Worm (Caenorhabditis elegans) whole organism, late embryonic: ENCODE results near the gene rpap-2.

Experiments used
- C08G9.2 ChIP-seq: sonication (generic microtip); optimal IDR thresholded peaks from 2 replicates; lab custom pipeline; 2016; ENCODE audit warnings: mild to moderate bottlenecking, missing genetic modification characterization, moderate library complexity, missing compliant biosample characterization
- C38D4.7 ChIP-seq: fragments of 200-800 bp; sonication (Bioruptor generic); optimal IDR thresholded peaks from 2 replicates; lab custom pipeline; 2018; ENCODE audit warnings: mild to moderate bottlenecking, missing genetic modification characterization, moderate library complexity, missing compliant biosample characterization
- F13H6.1 ChIP-seq: sonication (generic microtip); optimal IDR thresholded peaks from 2 replicates; lab custom pipeline; 2016; ENCODE audit warnings: missing genetic modification characterization, missing compliant biosample characterization
- K02D7.2 ChIP-seq: sonication (generic microtip); optimal IDR thresholded peaks from 2 replicates; lab custom pipeline; 2017; ENCODE audit warnings: mild to moderate bottlenecking, missing genetic modification characterization, missing compliant biosample characterization
- Y22D7AL.16 ChIP-seq: sonication (generic microtip); optimal IDR thresholded peaks from 2 replicates; lab custom pipeline; 2016; ENCODE audit warnings: missing genetic modification characterization, missing compliant biosample characterization
- ahr-1 ChIP-seq: sonication (generic microtip); optimal IDR thresholded peaks from 2 replicates; lab custom pipeline; 2016; ENCODE audit warnings: missing genetic modification characterization, missing compliant biosample characterization
- ama-1 ChIP-seq: fragments of 150-350 bp; optimal IDR thresholded peaks from 2 replicates; lab custom pipeline; 2014
- ceh-14 ChIP-seq: sonication (generic microtip); optimal IDR thresholded peaks from 2 replicates; lab custom pipeline; 2016; ENCODE audit warnings: missing genotype, missing genetic modification characterization, missing compliant biosample characterization
- ceh-19 ChIP-seq: fragments of 200-800 bp; sonication (Bioruptor generic); optimal IDR thresholded peaks from 2 replicates; lab custom pipeline; 2018; ENCODE audit warnings: mild to moderate bottlenecking, missing genetic modification characterization, missing compliant biosample characterization
- ceh-2 ChIP-seq: sonication (generic microtip); optimal IDR thresholded peaks from 2 replicates; lab custom pipeline; 2016; ENCODE audit warnings: missing genotype, missing genetic modification characterization, missing compliant biosample characterization
- ceh-24 ChIP-seq: sonication (generic microtip); optimal IDR thresholded peaks from 2 replicates; lab custom pipeline; 2016; ENCODE audit warnings: mild to moderate bottlenecking, missing genetic modification characterization, missing compliant biosample characterization
- ceh-30 ChIP-seq: fragments of 150-350 bp; optimal IDR thresholded peaks from 2 replicates; lab custom pipeline; 2014; ENCODE audit warnings: missing biosample characterization, missing genetic modification characterization
- ceh-31 ChIP-seq: sonication (generic microtip); optimal IDR thresholded peaks from 2 replicates; lab custom pipeline; 2016; ENCODE audit warnings: missing genetic modification characterization, missing compliant biosample characterization
- ceh-34 ChIP-seq: sonication (generic microtip); optimal IDR thresholded peaks from 2 replicates; lab custom pipeline; 2016; ENCODE audit warnings: mild to moderate bottlenecking, missing genetic modification characterization, missing compliant biosample characterization
- che-1 ChIP-seq: sonication (generic microtip); optimal IDR thresholded peaks from 2 replicates; lab custom pipeline; 2016; ENCODE audit warnings: mild to moderate bottlenecking, missing genetic modification characterization, missing compliant biosample characterization
- dve-1 ChIP-seq: sonication (generic microtip); optimal IDR thresholded peaks from 2 replicates; lab custom pipeline; 2017; ENCODE audit warnings: antibody characterized with exemption, mild to moderate bottlenecking, missing genetic modification characterization, missing compliant biosample characterization
- elt-4 ChIP-seq: sonication (generic microtip); optimal IDR thresholded peaks from 2 replicates; lab custom pipeline; 2016; ENCODE audit warnings: missing genetic modification characterization, missing compliant biosample characterization
- ets-4 ChIP-seq: sonication (generic microtip); optimal IDR thresholded peaks from 2 replicates; lab custom pipeline; 2016; ENCODE audit warnings: missing genetic modification characterization, missing compliant biosample characterization
- eyg-1 ChIP-seq: sonication (generic microtip); optimal IDR thresholded peaks from 2 replicates; lab custom pipeline; 2016; ENCODE audit warnings: missing genotype, missing genetic modification characterization, missing compliant biosample characterization
- hlh-30 ChIP-seq: sonication (generic microtip); optimal IDR thresholded peaks from 2 replicates; lab custom pipeline; 2017; ENCODE audit warnings: antibody characterized with exemption, missing genetic modification characterization, missing compliant biosample characterization; ENCODE audit not compliant: insufficient read depth
- hlh-6 ChIP-seq: sonication (generic microtip); optimal IDR thresholded peaks from 2 replicates; lab custom pipeline; 2016; ENCODE audit warnings: missing genotype, missing genetic modification characterization, missing compliant biosample characterization
- hlh-8 ChIP-seq: sonication (generic microtip); optimal IDR thresholded peaks from 2 replicates; lab custom pipeline; 2016; ENCODE audit warnings: missing genotype, missing genetic modification characterization, missing compliant biosample characterization
- lim-6 ChIP-seq: sonication (generic microtip); optimal IDR thresholded peaks from 2 replicates; lab custom pipeline; 2016; ENCODE audit warnings: missing genetic modification characterization, missing compliant biosample characterization
- lin-11 ChIP-seq: fragments of 200-800 bp; sonication (Bioruptor generic); optimal IDR thresholded peaks from 2 replicates; lab custom pipeline; 2018; ENCODE audit warnings: mild to moderate bottlenecking, missing genetic modification characterization, missing compliant biosample characterization
- madf-2 ChIP-seq: sonication (generic microtip); optimal IDR thresholded peaks from 2 replicates; lab custom pipeline; 2017; ENCODE audit warnings: missing genetic modification characterization, missing compliant biosample characterization
- mec-3 ChIP-seq: sonication (generic microtip); optimal IDR thresholded peaks from 2 replicates; lab custom pipeline; 2016; ENCODE audit warnings: borderline replicate concordance, missing genetic modification characterization, missing compliant biosample characterization
- nhr-11 ChIP-seq: fragments of 150-350 bp; optimal IDR thresholded peaks from 2 replicates; lab custom pipeline; 2014; ENCODE audit warnings: missing biosample characterization, missing genetic modification characterization
- nhr-232 ChIP-seq: sonication (generic microtip); optimal IDR thresholded peaks from 2 replicates; lab custom pipeline; 2016; ENCODE audit warnings: missing genetic modification characterization, missing compliant biosample characterization
- npax-4 ChIP-seq: sonication (generic microtip); optimal IDR thresholded peaks from 2 replicates; lab custom pipeline; 2016; ENCODE audit warnings: missing genetic modification characterization, missing compliant biosample characterization
- odd-2 ChIP-seq: sonication (generic microtip); optimal IDR thresholded peaks from 2 replicates; lab custom pipeline; 2017; ENCODE audit warnings: antibody characterized with exemption, mild to moderate bottlenecking, missing genetic modification characterization, missing compliant biosample characterization
- pag-3 ChIP-seq: sonication (generic microtip); optimal IDR thresholded peaks from 2 replicates; lab custom pipeline; 2016; ENCODE audit warnings: missing compliant biosample characterization, missing genetic modification characterization, borderline replicate concordance
- pat-9 ChIP-seq: fragments of 200-800 bp; sonication (Bioruptor generic); optimal IDR thresholded peaks from 2 replicates; lab custom pipeline; 2018; ENCODE audit warnings: mild to moderate bottlenecking, missing genetic modification characterization, moderate library complexity, missing compliant biosample characterization
- pha-2 ChIP-seq: sonication (generic microtip); optimal IDR thresholded peaks from 2 replicates; lab custom pipeline; 2017; ENCODE audit warnings: mild to moderate bottlenecking, missing genetic modification characterization, missing compliant biosample characterization
- pqm-1 ChIP-seq: sonication (generic microtip); optimal IDR thresholded peaks from 2 replicates; lab custom pipeline; 2016; ENCODE audit warnings: missing genetic modification characterization, missing compliant biosample characterization
- pros-1 ChIP-seq: fragments of 150-350 bp; optimal IDR thresholded peaks from 2 replicates; lab custom pipeline; 2014; ENCODE audit warnings: missing biosample characterization, missing genetic modification reagents, missing genetic modification characterization
- ref-2 ChIP-seq: sonication (generic microtip); optimal IDR thresholded peaks from 2 replicates; lab custom pipeline; 2016; ENCODE audit warnings: missing genetic modification characterization, missing compliant biosample characterization
- rnt-1 ChIP-seq: sonication (generic microtip); optimal IDR thresholded peaks from 2 replicates; lab custom pipeline; 2016; ENCODE audit warnings: missing genetic modification characterization, missing compliant biosample characterization
- syd-9 ChIP-seq: sonication (generic microtip); optimal IDR thresholded peaks from 2 replicates; lab custom pipeline; 2016; ENCODE audit warnings: mild to moderate bottlenecking, missing genetic modification characterization, moderate library complexity, missing compliant biosample characterization
- tbx-7 ChIP-seq: sonication (generic microtip); optimal IDR thresholded peaks from 2 replicates; lab custom pipeline; 2016; ENCODE audit warnings: missing genotype, missing genetic modification characterization, missing compliant biosample characterization
- ttx-3 ChIP-seq: sonication (generic microtip); optimal IDR thresholded peaks from 2 replicates; lab custom pipeline; 2016; ENCODE audit warnings: missing genetic modification reagents, missing genetic modification characterization, missing compliant biosample characterization
- unc-42 ChIP-seq: sonication (generic microtip); optimal IDR thresholded peaks from 2 replicates; lab custom pipeline; 2016; ENCODE audit warnings: missing genotype, missing genetic modification characterization, missing compliant biosample characterization
- unc-55 ChIP-seq: sonication (generic microtip); optimal IDR thresholded peaks from 2 replicates; lab custom pipeline; 2017; ENCODE audit warnings: missing biosample characterization, missing genetic modification reagents, missing genetic modification characterization
- unc-86 ChIP-seq: sonication (generic microtip); optimal IDR thresholded peaks from 2 replicates; lab custom pipeline; 2016; ENCODE audit warnings: missing genetic modification characterization, missing compliant biosample characterization

rpap-2 gene

DNA sequence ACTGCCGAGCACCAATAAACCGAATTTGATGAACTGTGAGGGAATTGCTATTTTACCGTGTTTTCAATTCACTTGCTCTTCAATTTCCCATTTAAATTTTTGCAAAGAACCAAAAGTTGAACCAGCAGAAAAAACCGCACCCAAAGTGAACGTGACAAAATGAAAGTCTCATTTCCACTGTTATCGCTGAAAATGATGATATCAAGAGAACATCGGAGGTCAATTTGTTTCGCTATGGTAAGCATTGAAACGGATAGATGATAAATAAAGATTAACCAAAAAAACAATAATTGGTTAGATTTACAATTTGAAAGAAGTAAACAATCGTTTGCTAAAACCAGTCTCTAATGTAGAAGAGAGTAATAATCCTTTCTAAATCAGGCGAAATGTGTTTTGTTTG is 42.2 kb upstream of the rpap-2 start:
- TF ChIP-seq hlh-8 (tag; lab: Kevin White, UChicago) (no peak), unc-86 (tag; lab: Kevin White, UChicago) (no peak)

DNA sequence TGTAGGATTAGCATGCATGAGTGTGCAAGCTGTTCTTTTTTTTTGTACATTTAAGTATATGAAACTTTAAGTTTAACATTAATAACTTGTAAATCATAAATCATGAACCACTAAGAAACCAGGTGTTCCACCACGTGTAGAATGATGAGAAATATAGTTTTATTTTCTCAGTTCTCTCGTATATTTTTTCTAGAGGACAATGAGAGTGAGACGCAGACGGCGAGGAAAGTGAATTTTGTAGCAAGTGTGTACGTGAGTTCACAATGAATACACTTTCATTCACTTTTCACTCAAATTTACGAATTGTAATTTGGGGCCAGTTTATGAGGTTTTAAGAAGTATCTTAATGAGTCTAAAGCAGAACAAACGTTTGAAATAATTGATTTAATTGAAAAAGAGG is 41.3 kb upstream of the rpap-2 start:
- TF ChIP-seq ceh-34 (tag; lab: Kevin White, UChicago): no peak
- TF ChIP-seq unc-55 (GFP tag; lab: Kevin White, UChicago): peak; percentile 36
- TF ChIP-seq, all 69 proteins: peak for 1

DNA sequence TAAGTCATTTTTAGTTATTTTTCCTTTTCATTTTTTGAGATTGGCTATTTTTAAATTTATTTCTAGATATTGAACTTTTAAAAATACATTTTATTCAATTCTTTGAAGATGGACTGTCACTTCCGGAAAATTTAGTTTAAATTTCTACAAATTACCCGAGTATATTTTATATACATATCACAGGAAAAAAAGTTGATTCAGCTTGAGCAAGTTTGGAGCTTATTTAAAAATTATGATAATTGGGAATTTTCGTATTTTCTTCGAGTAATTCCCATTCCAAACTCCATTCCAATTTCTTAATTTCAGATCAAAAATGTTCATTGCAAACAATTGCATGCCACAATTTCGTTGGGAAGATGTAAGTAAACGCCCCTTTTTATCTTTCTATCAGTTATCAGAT is 38.0 kb upstream of the rpap-2 start, which contains the start of gene arrd-15:
TSS of gene arrd-15 (plus strand) at position 301 of the 400 bp plus-strand sequence.
- peak; percentile 26 for TF ChIP-seq ceh-34 (tag; lab: Kevin White, UChicago)
- TF ChIP-seq C38D4.7 (GFP tag; lab: Kevin White, UChicago): no peak

DNA sequence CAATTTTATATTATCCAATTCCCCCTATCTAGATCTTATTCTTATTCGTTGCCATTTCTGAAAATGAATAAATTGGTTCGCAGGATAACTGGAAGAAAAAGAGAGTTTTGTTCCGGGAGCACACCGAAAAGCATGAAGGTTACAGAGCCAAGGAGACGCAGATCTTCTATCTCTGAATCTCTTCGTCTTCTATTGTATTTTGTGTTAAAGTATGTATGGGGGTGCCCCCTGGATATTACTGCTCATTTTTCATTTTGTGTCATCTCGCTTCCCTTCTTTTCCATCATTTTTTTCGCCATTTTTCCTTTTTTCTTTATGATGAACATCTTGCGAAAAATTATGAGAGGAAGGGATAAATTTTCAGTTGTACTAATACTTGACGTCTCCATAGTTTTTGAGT is 34.1 kb upstream of the rpap-2 start:
- no peak for TF ChIP-seq lim-6 (tag; lab: Kevin White, UChicago)
- no peak for TF ChIP-seq ttx-3 (tag; lab: Kevin White, UChicago)
- TF ChIP-seq unc-86 (tag; lab: Kevin White, UChicago): no peak
- TF ChIP-seq hlh-30: no peak
- no peak for TF ChIP-seq C08G9.2
- no peak for TF ChIP-seq pqm-1 (tag; lab: Kevin White, UChicago)
- TF ChIP-seq mec-3 (tag; lab: Kevin White, UChicago): no peak
- TF ChIP-seq ceh-14 (tag; lab: Kevin White, UChicago): no peak
- no peak for TF ChIP-seq nhr-11

DNA sequence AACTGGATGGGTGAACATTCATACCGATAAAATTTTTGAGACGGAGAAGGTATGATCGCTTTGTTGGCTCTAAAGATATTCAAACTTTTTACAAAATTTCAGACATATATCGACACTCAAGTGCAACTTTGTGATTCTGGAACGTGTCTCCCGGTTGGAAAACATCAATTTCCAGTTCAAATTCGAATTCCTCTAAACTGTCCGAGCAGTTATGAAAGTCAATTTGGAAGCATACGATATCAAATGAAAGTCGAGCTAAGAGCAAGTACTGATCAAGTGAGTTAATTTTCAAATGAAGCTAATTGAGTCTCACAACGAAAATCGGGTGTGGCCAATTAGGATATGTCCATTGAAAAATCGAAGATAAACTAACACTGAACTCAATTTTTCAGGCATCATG is 33.4 kb upstream of the rpap-2 start:
- TF ChIP-seq syd-9 (tag; lab: Kevin White, UChicago) (no peak), ceh-2 (tag; lab: Kevin White, UChicago) (no peak), unc-55 (GFP tag; lab: Kevin White, UChicago) (no peak), che-1 (no peak), pha-2 (no peak), hlh-30 (no peak), ceh-19 (GFP tag; lab: Kevin White, UChicago) (no peak), eyg-1 (no peak), elt-4 (tag; lab: Kevin White, UChicago) (no peak)
- TF ChIP-seq, all 69 proteins: peak for 0

DNA sequence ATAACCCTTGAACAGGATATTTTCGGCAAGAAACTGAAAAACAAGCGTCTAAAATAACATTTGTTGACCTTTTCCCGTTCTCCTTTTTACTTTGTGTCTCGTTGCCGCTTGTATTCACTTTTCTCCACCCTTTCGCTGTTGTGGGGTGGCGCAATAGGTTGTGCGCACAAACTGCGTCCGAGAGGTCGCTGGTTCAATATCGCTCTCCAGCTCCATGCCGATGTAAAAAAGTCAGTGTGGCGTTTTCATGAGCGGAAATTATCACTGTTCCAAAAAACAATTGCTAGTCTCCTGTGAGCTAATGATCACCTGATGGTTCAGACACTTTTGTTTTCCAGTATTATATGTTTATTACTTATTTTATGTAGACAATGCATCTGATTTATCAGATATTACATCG is 30.2 kb upstream of the rpap-2 start:
- peak; percentile 82 for TF ChIP-seq npax-4 (tag; lab: Kevin White, UChicago)
- peak; percentile 87 for TF ChIP-seq eyg-1
- peak; percentile 78 for TF ChIP-seq odd-2
- peak; percentile 86 for TF ChIP-seq C38D4.7 (GFP tag; lab: Kevin White, UChicago)
- TF ChIP-seq mec-3 (tag; lab: Kevin White, UChicago): no peak
- TF ChIP-seq pros-1 (tag; lab: Kevin White, UChicago): peak; percentile 3
- TF ChIP-seq ceh-30 (tag; lab: Kevin White, UChicago): no peak
- peak; percentile 63 for TF ChIP-seq ref-2 (tag; lab: Kevin White, UChicago)
- peak; percentile 73 for TF ChIP-seq pqm-1 (tag; lab: Kevin White, UChicago)
- peak; percentile 82 for TF ChIP-seq rnt-1 (tag; lab: Kevin White, UChicago)
- peak; percentile 77 for TF ChIP-seq ceh-31 (tag; lab: Kevin White, UChicago)
- TF ChIP-seq F13H6.1 (tag; lab: Kevin White, UChicago): peak; percentile 69
- TF ChIP-seq hlh-6 (tag; lab: Kevin White, UChicago): peak; percentile 96
- peak; percentile 3 for TF ChIP-seq ets-4 (tag; lab: Kevin White, UChicago)
- peak; percentile 59 for TF ChIP-seq tbx-7 (tag; lab: Kevin White, UChicago)
- peak; percentile 95 for TF ChIP-seq ceh-19 (GFP tag; lab: Kevin White, UChicago)
- TF ChIP-seq lin-11 (tag; lab: Kevin White, UChicago): peak; percentile 86
- no peak for TF ChIP-seq pag-3 (tag; lab: Kevin White, UChicago)
- TF ChIP-seq syd-9 (tag; lab: Kevin White, UChicago): peak; percentile 91
- peak; percentile 75 for TF ChIP-seq lim-6 (tag; lab: Kevin White, UChicago)
- TF ChIP-seq nhr-232: peak; percentile 88
- peak; percentile 70 for TF ChIP-seq dve-1
- TF ChIP-seq ahr-1 (tag; lab: Kevin White, UChicago): peak; percentile 81
- TF ChIP-seq pat-9: peak; percentile 88
- TF ChIP-seq madf-2 (tag; lab: Kevin White, UChicago): peak; percentile 87
- TF ChIP-seq Y22D7AL.16 (tag; lab: Kevin White, UChicago): peak; percentile 82
- no peak for TF ChIP-seq ama-1 (lab: Kevin White, UChicago)
- TF ChIP-seq ceh-24 (tag; lab: Kevin White, UChicago): peak; percentile 85
- TF ChIP-seq unc-42 (tag; lab: Kevin White, UChicago): peak; percentile 51
- peak; percentile 90 for TF ChIP-seq K02D7.2 (tag; lab: Kevin White, UChicago)
